Worm (Caenorhabditis elegans) whole organism, L1 larva: ENCODE results near the gene Y71H10B.1.
A peak's percentile ranks its signal among the peaks of the same experiment; 100 is the strongest.

Source experiments
- C04F5.9 ChIP-seq: sonication (generic microtip); optimal IDR thresholded peaks from 2 replicates; lab custom pipeline; 2016; ENCODE audit warnings: missing genetic modification characterization, missing compliant biosample characterization
- C16A3.4 ChIP-seq: fragments of 150-350 bp; optimal IDR thresholded peaks from 2 replicates; lab custom pipeline; 2014; ENCODE audit warnings: missing biosample characterization, missing genetic modification characterization
- aly-2 ChIP-seq: fragments of 150-350 bp; optimal IDR thresholded peaks from 2 replicates; lab custom pipeline; 2014; ENCODE audit warnings: missing biosample characterization, missing genetic modification characterization
- blmp-1 ChIP-seq: fragments of 150-350 bp; optimal IDR thresholded peaks from 2 replicates; lab custom pipeline; 2014; ENCODE audit warnings: missing biosample characterization, missing genetic modification characterization
- ceh-88 ChIP-seq: fragments of 200-800 bp; sonication (Bioruptor generic); IDR thresholded peaks from 2 replicates; pipeline ENCODE4 v1.3.6; 2022; ENCODE audit warnings: missing genetic modification characterization, missing compliant biosample characterization
- ceh-90 ChIP-seq: sonication (generic microtip); optimal IDR thresholded peaks from 2 replicates; lab custom pipeline; 2016; ENCODE audit warnings: missing genetic modification characterization, missing compliant biosample characterization
- dpl-1 ChIP-seq, 3 experiments: fragments of 150-350 bp in 2 of 3; sonication (generic microtip) in 1 of 3; optimal IDR thresholded peaks; 2 replicates each; lab custom pipeline; 2014 to 2017; ENCODE audit warnings: missing biosample characterization in 3 of 3, missing genetic modification characterization in 3 of 3, missing genetic modification reagents in 3 of 3
- dsc-1 ChIP-seq: sonication (generic microtip); optimal IDR thresholded peaks from 2 replicates; lab custom pipeline; 2016; ENCODE audit warnings: mild to moderate bottlenecking, missing genetic modification characterization, missing compliant biosample characterization
- efl-1 ChIP-seq, 4 experiments: fragments of 150-350 bp; optimal IDR thresholded peaks in 3 of 4; peaks in 1 of 4; 1 replicate in 1 of 4; 2 replicates in 3 of 4; lab custom pipeline; 2014; ENCODE audit warnings: missing biosample characterization in 2 of 4, missing genetic modification characterization in 2 of 4, missing genetic modification reagents in 2 of 4
- efl-3 ChIP-seq: fragments of 200-800 bp; sonication (Bioruptor generic); optimal IDR thresholded peaks from 2 replicates; lab custom pipeline; 2018; ENCODE audit warnings: mild to moderate bottlenecking, missing genetic modification characterization, missing compliant biosample characterization
- elt-2 ChIP-seq: sonication (generic microtip); optimal IDR thresholded peaks from 2 replicates; lab custom pipeline; 2016; ENCODE audit warnings: missing genetic modification characterization, mild to moderate bottlenecking, inconsistent platforms, missing compliant biosample characterization, missing genetic modification reagents
- elt-3 ChIP-seq, 6 experiments: fragments of 150-350 bp in 1 of 6; sonication (generic microtip); optimal IDR thresholded peaks; 2 replicates each; lab custom pipeline; 2017 to 2018; ENCODE audit warnings: missing biosample characterization in 6 of 6, missing genetic modification characterization in 6 of 6, inconsistent platforms in 1 of 6
- fkh-10 ChIP-seq: sonication (generic microtip); optimal IDR thresholded peaks from 2 replicates; lab custom pipeline; 2017; ENCODE audit warnings: missing biosample characterization, missing genetic modification reagents, missing genetic modification characterization
- fkh-8 ChIP-seq: sonication (generic microtip); optimal IDR thresholded peaks from 2 replicates; lab custom pipeline; 2016; ENCODE audit warnings: mild to moderate bottlenecking, missing genetic modification characterization, missing compliant biosample characterization
- grh-1 ChIP-seq: fragments of 200-800 bp; sonication (Bioruptor generic); IDR thresholded peaks from 2 replicates; pipeline ENCODE4 v1.3.6; 2022; ENCODE audit warnings: missing genetic modification reagents, missing genetic modification characterization, missing compliant biosample characterization
- hpl-2 ChIP-seq: fragments of 150-350 bp; optimal IDR thresholded peaks from 2 replicates; lab custom pipeline; 2014; ENCODE audit warnings: missing biosample characterization, missing genetic modification reagents, missing genetic modification characterization
- isw-1 ChIP-seq: fragments of 200-800 bp; sonication (Bioruptor generic); IDR thresholded peaks from 2 replicates; pipeline ENCODE4 v1.3.6; 2022; ENCODE audit warnings: missing genetic modification characterization, missing compliant biosample characterization
- jun-1 ChIP-seq: fragments of 150-350 bp; optimal IDR thresholded peaks from 2 replicates; lab custom pipeline; 2014; ENCODE audit warnings: missing biosample characterization, missing genetic modification reagents, missing genetic modification characterization
- lin-13 ChIP-seq: fragments of 150-350 bp; optimal IDR thresholded peaks from 2 replicates; lab custom pipeline; 2014; ENCODE audit warnings: missing biosample characterization, missing genetic modification reagents, missing genetic modification characterization
- lin-14 ChIP-seq: fragments of 200-800 bp; sonication (Bioruptor generic); optimal IDR thresholded peaks from 2 replicates; lab custom pipeline; 2018; ENCODE audit warnings: mild to moderate bottlenecking, missing genetic modification characterization, moderate library complexity, missing compliant biosample characterization
- lin-35 ChIP-seq, 2 experiments: fragments of 150-350 bp; optimal IDR thresholded peaks; 2 replicates each; lab custom pipeline; 2014; ENCODE audit warnings: missing biosample characterization in 2 of 2, missing genetic modification characterization in 2 of 2, missing genetic modification reagents in 2 of 2
- lin-39 ChIP-seq: fragments of 150-350 bp; optimal IDR thresholded peaks from 2 replicates; lab custom pipeline; 2014; ENCODE audit warnings: missing biosample characterization, missing genetic modification reagents, missing genetic modification characterization
- lsy-2 ChIP-seq, 2 experiments: fragments of 150-350 bp; optimal IDR thresholded peaks; 2 replicates each; lab custom pipeline; 2014; ENCODE audit warnings: missing biosample characterization in 2 of 2, missing genetic modification characterization in 2 of 2
- mab-9 ChIP-seq: fragments of 200-800 bp; sonication (Bioruptor generic); IDR thresholded peaks from 2 replicates; pipeline ENCODE4 v1.3.6; 2022; ENCODE audit warnings: missing genetic modification reagents, missing genetic modification characterization, missing compliant biosample characterization
- mef-2 ChIP-seq: fragments of 150-350 bp; optimal IDR thresholded peaks from 2 replicates; lab custom pipeline; 2014; ENCODE audit warnings: missing biosample characterization, missing genetic modification characterization
- mep-1 ChIP-seq: fragments of 150-350 bp; optimal IDR thresholded peaks from 2 replicates; lab custom pipeline; 2014; ENCODE audit warnings: missing biosample characterization, missing genetic modification characterization
- nhr-11 ChIP-seq: fragments of 150-350 bp; optimal IDR thresholded peaks from 2 replicates; lab custom pipeline; 2014; ENCODE audit warnings: missing biosample characterization, missing genetic modification characterization
- nhr-12 ChIP-seq: sonication (generic microtip); optimal IDR thresholded peaks from 2 replicates; lab custom pipeline; 2017; ENCODE audit warnings: missing biosample characterization, missing genetic modification characterization
- nhr-20 ChIP-seq: sonication (generic microtip); optimal IDR thresholded peaks from 2 replicates; lab custom pipeline; 2016; ENCODE audit warnings: mild to moderate bottlenecking, missing genetic modification characterization, missing compliant biosample characterization
- nhr-28 ChIP-seq: fragments of 150-350 bp; optimal IDR thresholded peaks from 2 replicates; lab custom pipeline; 2014; ENCODE audit warnings: missing biosample characterization, missing genetic modification characterization
- nhr-47 ChIP-seq: sonication (generic microtip); optimal IDR thresholded peaks from 2 replicates; lab custom pipeline; 2016; ENCODE audit warnings: mild to moderate bottlenecking, missing genetic modification characterization, moderate library complexity, missing compliant biosample characterization
- nhr-77 ChIP-seq: fragments of 150-350 bp; optimal IDR thresholded peaks from 2 replicates; lab custom pipeline; 2014; ENCODE audit warnings: missing biosample characterization, missing genetic modification characterization
- nhr-84 ChIP-seq: sonication (generic microtip); optimal IDR thresholded peaks from 2 replicates; lab custom pipeline; 2017; ENCODE audit warnings: missing biosample characterization, missing genetic modification characterization
- nhr-85 ChIP-seq: sonication (generic microtip); peaks from one replicate; lab custom pipeline; 2016; ENCODE audit warnings: missing genetic modification characterization, inconsistent platforms, missing compliant biosample characterization
- pax-3 ChIP-seq: fragments of 200-800 bp; sonication (Bioruptor generic); optimal IDR thresholded peaks from 2 replicates; lab custom pipeline; 2018; ENCODE audit warnings: mild to moderate bottlenecking, missing genetic modification characterization, moderate library complexity, missing compliant biosample characterization
- snu-23 ChIP-seq: sonication (generic microtip); optimal IDR thresholded peaks from 2 replicates; lab custom pipeline; 2016; ENCODE audit warnings: missing genetic modification characterization, missing compliant biosample characterization
- sptf-1 ChIP-seq: fragments of 150-350 bp; optimal IDR thresholded peaks from 2 replicates; lab custom pipeline; 2014; ENCODE audit warnings: missing biosample characterization, missing genetic modification characterization
- sup-37 ChIP-seq: fragments of 200-800 bp; sonication (Bioruptor generic); optimal IDR thresholded peaks from 2 replicates; lab custom pipeline; 2018; ENCODE audit warnings: mild to moderate bottlenecking, missing genetic modification characterization, missing compliant biosample characterization
- swsn-7 ChIP-seq: sonication (generic microtip); optimal IDR thresholded peaks from 2 replicates; lab custom pipeline; 2016; ENCODE audit warnings: missing genetic modification characterization, missing compliant biosample characterization
- unc-62 ChIP-seq: fragments of 150-350 bp; optimal IDR thresholded peaks from 2 replicates; lab custom pipeline; 2014; ENCODE audit warnings: missing biosample characterization, missing genetic modification reagents, missing genetic modification characterization
- unc-86 ChIP-seq: sonication (generic microtip); optimal IDR thresholded peaks from 2 replicates; lab custom pipeline; 2016; ENCODE audit warnings: missing genetic modification characterization, missing compliant biosample characterization
- xbp-1 ChIP-seq: sonication (generic microtip); optimal IDR thresholded peaks from 2 replicates; lab custom pipeline; 2016; ENCODE audit warnings: missing genetic modification characterization, missing compliant biosample characterization
- zag-1 ChIP-seq: fragments of 150-350 bp; optimal IDR thresholded peaks from 2 replicates; lab custom pipeline; 2014; ENCODE audit warnings: missing biosample characterization, missing genetic modification characterization
- ztf-11 ChIP-seq, 2 experiments: sonication (generic microtip); optimal IDR thresholded peaks; 2 replicates each; lab custom pipeline; 2016 to 2017; ENCODE audit warnings: missing genetic modification characterization in 2 of 2, missing biosample characterization in 1 of 2, missing compliant biosample characterization in 1 of 2
- ztf-4 ChIP-seq: fragments of 150-350 bp; optimal IDR thresholded peaks from 2 replicates; lab custom pipeline; 2014; ENCODE audit warnings: missing biosample characterization, missing genetic modification characterization

Y71H10B.1 gene

ce11 chrX:2885318-2885908 is 45.3 kb upstream of the Y71H10B.1 start, which contains the start of gene vang-1 (continued):
- no peak for TF ChIP-seq hpl-2 (GFP tag; lab: Kevin White, UChicago)
- peak; percentile 23 for TF ChIP-seq nhr-47 (tag; lab: Kevin White, UChicago)
- TF ChIP-seq nhr-20 (tag; lab: Kevin White, UChicago) = no peak
- TF ChIP-seq efl-1 (optimal IDR thresholded peaks at IDR 0.05; lab: Kevin White, UChicago) = no peak
- TF ChIP-seq efl-1 (GFP tag; optimal IDR thresholded peaks at IDR 0.05 in 1 of 2; lab: Kevin White, UChicago) = peak in 1 of 2 experiments; percentile 81
- TF ChIP-seq C16A3.4 (tag; lab: Kevin White, UChicago) = no peak
- no peak for TF ChIP-seq isw-1 (GFP tag; lab: Robert Waterston, UW)
- TF ChIP-seq blmp-1 (tag; lab: Kevin White, UChicago) = peak; percentile 3
- TF ChIP-seq sup-37 (GFP tag; lab: Kevin White, UChicago) = no peak
- TF ChIP-seq lin-39 (tag; lab: Kevin White, UChicago) = no peak
- TF ChIP-seq jun-1 (tag; lab: Kevin White, UChicago) = no peak
- no peak for TF ChIP-seq efl-3 (GFP tag; lab: Kevin White, UChicago)
- no peak for TF ChIP-seq unc-62 (GFP tag; lab: Kevin White, UChicago)
- TF ChIP-seq ztf-4 (tag; lab: Kevin White, UChicago) = no peak
- TF ChIP-seq zag-1 (tag; lab: Kevin White, UChicago) = no peak
- peak; percentile 20 for TF ChIP-seq mep-1 (tag; lab: Kevin White, UChicago)
- TF ChIP-seq elt-3 (tag; optimal IDR thresholded peaks at IDR 0.05; lab: Kevin White, UChicago) = no peak
- no peak for TF ChIP-seq swsn-7 (tag; lab: Kevin White, UChicago)
- TF ChIP-seq snu-23 (GFP tag; lab: Kevin White, UChicago) = peak; percentile 44
- no peak for TF ChIP-seq lsy-2 (tag; optimal IDR thresholded peaks at IDR 0.05; lab: Kevin White, UChicago)
- TF ChIP-seq dpl-1 (GFP tag; optimal IDR thresholded peaks at IDR 0.05; lab: Kevin White, UChicago) = no peak
- no peak for TF ChIP-seq elt-2 (tag; lab: Kevin White, UChicago)
- TF ChIP-seq fkh-8 (tag; lab: Kevin White, UChicago) = no peak
- TF ChIP-seq lin-13 (GFP tag; lab: Kevin White, UChicago) = no peak
- TF ChIP-seq C04F5.9 (tag; lab: Kevin White, UChicago) = no peak
- no peak for TF ChIP-seq sptf-1 (tag; lab: Kevin White, UChicago)
- no peak for TF ChIP-seq nhr-28 (tag; lab: Kevin White, UChicago)
- TF ChIP-seq mab-9 (GFP tag; lab: Robert Waterston, UW) = 0 out of 2 replicates have a peak, but pooled peaks have one; percentile 27
- TF ChIP-seq ztf-11 (tag; optimal IDR thresholded peaks at IDR 0.05; lab: Kevin White, UChicago) = peak in 1 of 2 experiments; percentile 36
- TF ChIP-seq nhr-77 (tag; lab: Kevin White, UChicago) = no peak
- no peak for TF ChIP-seq mef-2 (tag; lab: Kevin White, UChicago)
- no peak for TF ChIP-seq ceh-90 (tag; lab: Kevin White, UChicago)
- TF ChIP-seq unc-86 (tag; lab: Kevin White, UChicago) = no peak
- TF ChIP-seq nhr-11 = no peak
- no peak for TF ChIP-seq nhr-12 (tag; lab: Kevin White, UChicago)
- no peak for TF ChIP-seq xbp-1 (tag; lab: Kevin White, UChicago)
- TF ChIP-seq, all 84 proteins: peak for 13

DNA sequence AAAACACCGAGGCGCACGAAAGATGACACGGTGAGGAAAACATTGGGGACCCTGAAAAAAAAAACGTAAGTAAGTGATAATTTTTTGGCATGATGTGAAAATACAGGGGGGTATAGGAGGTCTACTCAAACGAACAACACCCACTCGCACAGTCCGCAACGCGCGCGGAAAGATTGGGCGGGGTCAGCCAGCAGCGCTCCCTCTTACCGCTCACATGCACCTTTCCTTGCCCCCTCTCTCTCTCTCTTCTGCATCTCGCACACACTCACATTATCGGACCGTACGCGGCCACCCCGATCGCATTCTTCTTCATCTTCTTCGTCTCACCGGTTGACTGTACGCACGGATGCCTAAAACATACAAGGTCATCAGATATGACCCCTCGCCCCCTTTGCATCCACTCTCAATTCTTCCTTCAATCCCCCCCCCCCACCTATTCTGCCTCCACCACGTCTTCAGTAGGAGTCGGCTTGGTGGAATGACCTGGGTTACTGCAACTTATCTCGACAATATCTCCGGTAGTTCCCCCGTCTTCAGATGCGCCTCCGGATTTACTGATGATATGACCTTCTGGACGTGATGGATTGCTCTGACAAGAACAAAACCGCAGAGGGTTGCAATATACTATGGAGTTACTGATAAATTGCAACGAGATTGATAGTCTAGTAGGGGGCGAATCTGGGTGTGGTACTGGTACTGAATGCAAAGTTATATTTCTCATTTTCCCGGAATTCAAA is 39.6 kb upstream of the Y71H10B.1 start, which contains the start of gene F53B3.5:
Gene F53B3.5 (minus strand): TSS at position 51 of the 737 bp plus-strand sequence.
- 0 out of 2 replicates have a peak, but pooled peaks have one; percentile 30 for TF ChIP-seq mab-9 (GFP tag; lab: Robert Waterston, UW)
- no peak for TF ChIP-seq pax-3 (tag; lab: Kevin White, UChicago)
- no peak for TF ChIP-seq efl-3 (GFP tag; lab: Kevin White, UChicago)
- peak; percentile 1 for TF ChIP-seq nhr-47 (tag; lab: Kevin White, UChicago)
- TF ChIP-seq ceh-88 (GFP tag; lab: Robert Waterston, UW) = peak; percentile 16; the same call in 1 of the 2 replicates
- peak; percentile 58 for TF ChIP-seq lin-14 (GFP tag; lab: Kevin White, UChicago)
- TF ChIP-seq nhr-84 (tag; lab: Kevin White, UChicago) = no peak
- TF ChIP-seq fkh-8 (tag; lab: Kevin White, UChicago) = no peak
- no peak for TF ChIP-seq fkh-10 (GFP tag; lab: Kevin White, UChicago)
- TF ChIP-seq dsc-1 (tag; lab: Kevin White, UChicago) = no peak
- TF ChIP-seq snu-23 (GFP tag; lab: Kevin White, UChicago) = peak; percentile 35
- no peak for TF ChIP-seq aly-2 (tag; lab: Kevin White, UChicago)
- TF ChIP-seq efl-1 (optimal IDR thresholded peaks at IDR 0.05; lab: Kevin White, UChicago) = no peak
- TF ChIP-seq efl-1 (GFP tag; optimal IDR thresholded peaks at IDR 0.05 in 1 of 2; lab: Kevin White, UChicago) = peak in 1 of 2 experiments; percentile 39
- peak; percentile 19 for TF ChIP-seq nhr-20 (tag; lab: Kevin White, UChicago)
- TF ChIP-seq swsn-7 (tag; lab: Kevin White, UChicago) = no peak
- 0 out of 2 replicates have a peak, but pooled peaks have one; percentile 46 for TF ChIP-seq grh-1 (GFP tag; lab: Robert Waterston, UW)
- peak; percentile 24 for TF ChIP-seq mep-1 (tag; lab: Kevin White, UChicago)
- no peak for TF ChIP-seq unc-62 (GFP tag; lab: Kevin White, UChicago)
- TF ChIP-seq elt-3 (tag; optimal IDR thresholded peaks at IDR 0.05; lab: Kevin White, UChicago) = no peak
- TF ChIP-seq nhr-85 (tag; lab: Kevin White, UChicago) = peak; percentile 83
- TF ChIP-seq blmp-1 (tag; lab: Kevin White, UChicago) = peak; percentile 64
- no peak for TF ChIP-seq nhr-11
- no peak for TF ChIP-seq lin-35 (GFP tag; optimal IDR thresholded peaks at IDR 0.05; lab: Kevin White, UChicago)
